Worm (Caenorhabditis elegans): ENCODE measurements around the gene fbxa-7.
A peak's percentile ranks its signal among the peaks of the same experiment; 100 is the strongest.

fbxa-7 gene

DNA sequence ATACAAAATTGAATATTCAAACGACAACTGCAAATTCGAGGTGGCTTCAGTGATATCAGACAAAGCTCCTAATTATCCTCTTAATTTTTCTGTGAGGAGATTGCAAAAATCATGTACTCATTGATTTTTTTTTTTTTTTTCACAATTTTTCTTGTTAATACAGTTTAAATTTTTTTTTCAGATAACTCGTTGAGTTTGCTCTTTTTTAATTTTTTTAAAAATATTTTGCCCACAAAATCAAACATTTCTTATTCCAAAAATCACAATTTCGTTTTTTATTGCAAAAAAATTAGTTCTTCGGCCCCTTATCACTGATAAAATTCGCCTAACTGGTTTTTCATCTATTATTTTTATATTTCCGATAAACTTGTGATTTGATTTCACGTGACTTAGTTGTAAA is 25.6 kb upstream of the fbxa-7 start, which contains the start of gene Y54F10BM.21:
Gene Y54F10BM.21 (plus strand): TSS at position 301 of the 400 bp plus-strand sequence.
- TF ChIP-seq R02D3.7 (tag; optimal IDR thresholded peaks at IDR 0.05): no peak
- no peak for TF ChIP-seq lin-39 (tag; optimal IDR thresholded peaks at IDR 0.05)
- TF ChIP-seq ces-1 (GFP tag; optimal IDR thresholded peaks at IDR 0.05): no peak
- TF ChIP-seq daf-19 (GFP tag; conservative IDR thresholded peaks at IDR 0.05): no peak
- no peak for TF ChIP-seq saeg-2 (GFP tag; IDR thresholded peaks at IDR 0.05)
- TF ChIP-seq nhr-25 (tag; optimal IDR thresholded peaks at IDR 0.05; ENCODE audit: borderline replicate concordance, insufficient read depth): no peak
- TF ChIP-seq madf-5 (GFP tag; IDR thresholded peaks at IDR 0.05): no peak
- no peak for TF ChIP-seq dmd-9 (GFP tag; IDR thresholded peaks at IDR 0.05)
- no peak for TF ChIP-seq zag-1 (tag; optimal IDR thresholded peaks at IDR 0.05)
- no peak for TF ChIP-seq lir-3 (tag; optimal IDR thresholded peaks at IDR 0.05)

DNA sequence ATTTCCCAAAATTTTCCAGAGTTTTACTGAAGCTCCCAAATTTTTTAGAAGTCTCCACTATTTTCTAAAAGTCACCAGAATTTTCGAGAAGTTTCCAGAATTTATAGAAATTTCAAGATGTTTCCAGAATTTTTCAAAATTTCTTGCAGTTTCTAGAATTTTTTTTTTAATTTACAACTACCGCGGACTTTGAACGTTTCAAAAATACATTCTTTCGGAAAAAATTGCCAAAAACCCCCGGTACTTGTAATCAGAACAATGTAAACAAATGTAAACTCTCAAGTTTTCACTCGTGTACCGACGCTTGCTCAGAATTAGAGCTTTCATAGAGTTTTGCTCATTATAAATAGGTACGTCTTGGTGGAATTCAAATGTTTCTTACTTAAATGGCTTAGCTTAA is 21.5 kb upstream of the fbxa-7 start, which contains the start of gene fbxa-39:
Gene fbxa-39 (plus strand): TSS at position 301 of the 400 bp plus-strand sequence.
- TF ChIP-seq ctbp-1 (GFP tag; IDR thresholded peaks at IDR 0.05): no peak
- TF ChIP-seq ztf-11 (tag; optimal IDR thresholded peaks at IDR 0.05): no peak
- TF ChIP-seq lin-1 (GFP tag; IDR thresholded peaks at IDR 0.05): no peak
- TF ChIP-seq spr-3 (GFP tag; optimal IDR thresholded peaks at IDR 0.05): no peak
- no peak for TF ChIP-seq aha-1 (tag)

DNA sequence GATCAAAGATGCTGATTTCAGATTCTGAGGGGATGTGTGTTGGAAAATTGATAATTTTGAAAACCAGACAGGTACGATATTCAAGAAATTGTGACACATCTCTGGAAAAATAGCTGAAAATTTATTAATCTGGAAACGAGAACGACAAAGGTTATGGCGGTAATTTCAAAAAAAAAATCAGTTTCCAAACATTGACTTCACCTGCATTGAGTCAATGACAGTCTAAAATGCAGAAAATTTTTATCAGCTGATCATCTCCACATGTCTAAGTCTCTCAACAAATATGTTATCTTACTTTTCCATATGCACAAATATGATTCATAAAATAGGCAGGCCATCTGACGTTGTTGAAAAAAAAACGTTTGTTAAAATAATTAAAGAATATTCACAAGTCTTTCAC is 20.8 kb upstream of the fbxa-7 start, which contains the start of gene fbxa-48:
Gene fbxa-48 (minus strand): TSS at position 101 of the 400 bp plus-strand sequence.
- TF ChIP-seq rbr-2 (tag; optimal IDR thresholded peaks at IDR 0.05) (no peak), ceh-82 (tag; optimal IDR thresholded peaks at IDR 0.05) (no peak), snpc-4 (tag; optimal IDR thresholded peaks at IDR 0.05) (no peak), pqm-1 (tag; optimal IDR thresholded peaks at IDR 0.05) (peak; percentile 5), zag-1 (tag; optimal IDR thresholded peaks at IDR 0.05) (no peak), F37D6.2 (tag; optimal IDR thresholded peaks at IDR 0.05) (no peak), nhr-48 (tag; optimal IDR thresholded peaks at IDR 0.05) (no peak)

DNA sequence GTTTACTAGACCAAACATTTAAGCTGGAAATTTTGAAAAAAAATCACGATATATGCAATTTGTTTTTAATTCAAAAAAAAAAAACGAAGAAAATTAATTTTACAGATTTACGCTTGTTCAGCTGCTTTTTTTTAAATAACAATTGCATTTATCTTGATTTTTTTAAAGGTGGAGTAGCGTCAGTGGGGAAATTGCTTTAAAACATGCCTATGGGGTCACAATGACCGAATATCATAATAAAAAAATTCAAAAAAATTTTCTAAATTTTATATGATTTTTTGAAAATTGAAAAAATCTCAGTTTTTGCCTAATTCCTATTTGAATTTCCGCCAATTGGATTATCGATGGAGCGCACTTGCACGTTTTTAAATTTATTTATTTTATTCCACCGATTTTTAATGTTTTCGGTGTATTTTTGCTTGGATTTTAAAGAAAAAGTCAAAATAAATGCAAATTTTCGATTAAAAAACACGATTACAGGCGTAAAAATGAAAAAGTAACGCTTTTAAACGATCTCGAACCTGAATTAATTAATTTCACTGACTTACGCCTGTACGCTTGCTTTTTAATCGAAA is 19.9 kb upstream of the fbxa-7 start:
- TF ChIP-seq lin-38 (GFP tag; IDR thresholded peaks at IDR 0.05): peak; percentile 67

DNA sequence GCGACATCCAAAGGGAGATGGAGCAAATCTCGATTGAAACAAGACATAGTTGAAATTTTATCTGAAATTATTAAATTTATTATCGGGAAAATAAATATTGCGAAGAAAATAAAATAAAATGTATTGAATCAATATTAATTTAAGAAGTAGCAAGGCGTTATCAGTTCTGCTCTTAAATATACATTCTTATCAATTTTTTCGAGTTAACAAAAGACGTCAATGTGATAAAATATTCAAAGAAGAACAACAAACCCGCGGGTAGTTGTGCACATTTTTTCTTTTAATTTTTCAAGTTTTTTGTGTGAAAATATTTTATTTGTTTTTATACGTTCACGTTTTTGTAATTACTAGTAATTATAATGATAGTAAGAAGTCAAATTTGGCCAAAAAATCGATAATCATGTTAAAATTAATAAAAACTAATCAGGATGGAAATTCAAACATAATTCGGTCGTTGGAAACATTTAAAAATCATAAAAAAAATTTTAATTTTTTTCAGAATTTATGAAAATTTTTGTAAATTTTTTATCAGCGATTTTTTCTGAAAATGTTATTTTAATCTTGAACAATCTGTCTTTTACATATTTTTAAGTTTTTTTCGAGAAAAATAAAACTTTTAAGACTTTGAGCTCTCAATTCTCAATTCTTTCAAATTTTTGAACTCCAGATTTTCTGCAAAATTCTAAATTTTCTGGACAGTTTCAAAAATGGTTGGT is 14.9 kb upstream of the fbxa-7 start, which contains the start of gene fbxa-9:
Gene fbxa-9 (plus strand): TSS at position 666 of the 716 bp plus-strand sequence.
- TF ChIP-seq pqm-1 (tag; optimal IDR thresholded peaks at IDR 0.05): peak; percentile 55
- no peak for TF ChIP-seq lin-13 (GFP tag; optimal IDR thresholded peaks at IDR 0.05)
- TF ChIP-seq nhr-77 (tag; optimal IDR thresholded peaks at IDR 0.05): no peak
- peak; percentile 42 for TF ChIP-seq nhr-28 (tag; optimal IDR thresholded peaks at IDR 0.05)

DNA sequence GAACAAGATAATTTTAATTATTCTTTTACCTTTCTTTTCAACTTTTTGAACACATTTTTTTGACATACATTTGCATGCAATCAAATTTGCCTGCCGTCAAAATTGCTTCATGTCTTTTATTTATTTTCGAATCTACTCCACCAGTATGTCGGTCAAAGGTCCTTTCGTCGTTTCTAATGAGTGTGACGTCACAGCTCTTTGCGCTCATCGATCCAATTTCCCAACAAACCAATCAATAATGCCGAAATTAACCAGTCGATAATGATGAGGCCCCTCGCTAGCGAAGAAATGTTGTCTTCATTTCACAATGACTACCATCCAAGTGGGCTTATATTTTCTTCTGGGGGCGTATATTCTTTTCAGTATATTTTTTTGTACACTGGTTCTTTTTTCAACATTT is 11.7 kb upstream of the fbxa-7 start, which contains the start of gene Y54F10BM.6:
Gene Y54F10BM.6 (plus strand): TSS at position 301 of the 400 bp plus-strand sequence.
- no peak for TF ChIP-seq nhr-76 (tag; optimal IDR thresholded peaks at IDR 0.05)
- TF ChIP-seq fkh-10 (GFP tag; optimal IDR thresholded peaks at IDR 0.05): no peak
- TF ChIP-seq unc-130 (GFP tag; optimal IDR thresholded peaks at IDR 0.05): no peak
- no peak for TF ChIP-seq F37D6.2 (tag; optimal IDR thresholded peaks at IDR 0.05)
- no peak for TF ChIP-seq daf-8 (GFP tag; IDR thresholded peaks at IDR 0.05)
- TF ChIP-seq F49E8.2 (tag; optimal IDR thresholded peaks at IDR 0.05; ENCODE audit: borderline replicate concordance): no peak
- TF ChIP-seq duxl-1 (tag; optimal IDR thresholded peaks at IDR 0.05; ENCODE audit: poor library complexity): no peak
- no peak for TF ChIP-seq daf-16 (GFP tag; optimal IDR thresholded peaks at IDR 0.05)
- TF ChIP-seq daf-16 (tag; optimal IDR thresholded peaks at IDR 0.05): no peak
- no peak for TF ChIP-seq hlh-11 (tag; optimal IDR thresholded peaks at IDR 0.05)
- no peak for TF ChIP-seq mep-1 (tag; optimal IDR thresholded peaks at IDR 0.05)
- TF ChIP-seq dmd-9 (GFP tag; IDR thresholded peaks at IDR 0.05): no peak
- no peak for TF ChIP-seq pha-4 (GFP tag; IDR thresholded peaks at IDR 0.05)
- TF ChIP-seq pha-4 (tag; optimal IDR thresholded peaks at IDR 0.05): no peak
- TF ChIP-seq lin-1 (GFP tag; IDR thresholded peaks at IDR 0.05): no peak
- TF ChIP-seq zfp-2 (tag; optimal IDR thresholded peaks at IDR 0.05): no peak
- TF ChIP-seq madf-9 (GFP tag; conservative IDR thresholded peaks at IDR 0.05): no peak
- TF ChIP-seq cey-2 (tag; optimal IDR thresholded peaks at IDR 0.05; ENCODE audit: borderline replicate concordance, insufficient read depth): no peak

Measured in whole organism, L4 larva.